Fruit fly (Drosophila melanogaster) whole organism, embryonic: ENCODE data around the gene Ldaf1.

Experiments used
- CG12155 ChIP-seq: fragments of 200-800 bp; sonication (Bioruptor generic); optimal IDR thresholded peaks from 3 replicates; lab custom pipeline; 2016; ENCODE audit warnings: missing biosample characterization, missing genetic modification characterization
- CG15073 ChIP-seq: fragments of 200-800 bp; sonication (Bioruptor generic); optimal IDR thresholded peaks from 2 replicates; lab custom pipeline; 2016; ENCODE audit warnings: missing biosample characterization, missing genetic modification characterization
- CG15601 ChIP-seq: fragments of 200-800 bp; sonication (Bioruptor generic); optimal IDR thresholded peaks from 3 replicates; lab custom pipeline; 2019; ENCODE audit warnings: missing biosample characterization, mild to moderate bottlenecking, missing genetic modification characterization, moderate library complexity
- CG18619 ChIP-seq: fragments of 200-800 bp; sonication (Bioruptor generic); optimal IDR thresholded peaks from 3 replicates; lab custom pipeline; 2017; ENCODE audit warnings: missing biosample characterization, mild to moderate bottlenecking, missing genetic modification characterization
- CG2116 ChIP-seq: fragments of 200-800 bp; sonication (Bioruptor generic); optimal IDR thresholded peaks from 3 replicates; lab custom pipeline; 2018; ENCODE audit warnings: missing biosample characterization, mild to moderate bottlenecking, missing genetic modification characterization
- CG30403 ChIP-seq: fragments of 200-800 bp; sonication (Bioruptor generic); optimal IDR thresholded peaks from 3 replicates; lab custom pipeline; 2016; ENCODE audit warnings: missing biosample characterization, missing genetic modification characterization
- CG31365 ChIP-seq: fragments of 200-800 bp; sonication (Bioruptor generic); optimal IDR thresholded peaks from 2 replicates; lab custom pipeline; 2018; ENCODE audit warnings: missing biosample characterization, mild to moderate bottlenecking, missing genetic modification characterization
- CG3726 ChIP-seq: fragments of 200-800 bp; sonication (Bioruptor generic); IDR thresholded peaks from 3 replicates; pipeline ENCODE4, ENCODE4 v1.3.6; 2022; ENCODE audit warnings: missing biosample characterization, missing genetic modification characterization
- CG4328 ChIP-seq: fragments of 200-800 bp; sonication (Bioruptor generic); optimal IDR thresholded peaks from 3 replicates; lab custom pipeline; 2017; ENCODE audit warnings: missing biosample characterization, missing genetic modification reagents, missing genetic modification characterization
- CG4360 ChIP-seq: fragments of 200-800 bp; sonication (Bioruptor generic); IDR thresholded peaks from 2 replicates; pipeline ENCODE4 v1.3.6; 2022; ENCODE audit warnings: missing biosample characterization, missing genetic modification characterization
- CG4617 ChIP-seq: fragments of 200-800 bp; sonication (Bioruptor generic); optimal IDR thresholded peaks from 3 replicates; lab custom pipeline; 2016; ENCODE audit warnings: missing biosample characterization, missing genetic modification characterization, borderline replicate concordance
- CG5953 ChIP-seq: fragments of 200-800 bp; sonication (Bioruptor generic); IDR thresholded peaks from 2 replicates; pipeline ENCODE4 v1.3.6; 2022; ENCODE audit warnings: missing biosample characterization, missing genetic modification characterization
- CG6813 ChIP-seq: fragments of 200-800 bp; sonication (Bioruptor generic); optimal IDR thresholded peaks from 2 replicates; lab custom pipeline; 2017; ENCODE audit warnings: missing biosample characterization, missing genetic modification characterization, mild to moderate bottlenecking, moderate library complexity, missing genetic modification reagents
- CG7839 ChIP-seq: fragments of 200-800 bp; sonication (Bioruptor generic); optimal IDR thresholded peaks from 3 replicates; lab custom pipeline; 2018; ENCODE audit warnings: missing biosample characterization, mild to moderate bottlenecking, missing genetic modification characterization, moderate library complexity
- CG8944 ChIP-seq: fragments of 200-800 bp; sonication (Bioruptor generic); optimal IDR thresholded peaks from 3 replicates; lab custom pipeline; 2016; ENCODE audit warnings: missing biosample characterization, missing genetic modification characterization
- CG9215 ChIP-seq: fragments of 200-800 bp; sonication (Bioruptor generic); IDR thresholded peaks from 2 replicates; pipeline ENCODE4 v1.3.6; 2022; ENCODE audit warnings: missing biosample characterization, missing genetic modification characterization
- CG9727 ChIP-seq: fragments of 200-800 bp; sonication (Bioruptor generic); optimal IDR thresholded peaks from 3 replicates; lab custom pipeline; 2017; ENCODE audit warnings: missing biosample characterization, mild to moderate bottlenecking, missing genetic modification characterization
- CTCF ChIP-seq: fragments of 200-800 bp; sonication (Bioruptor generic); optimal IDR thresholded peaks from 2 replicates; lab custom pipeline; 2017; ENCODE audit warnings: missing biosample characterization, mild to moderate bottlenecking, missing genetic modification characterization, moderate library complexity
- CrebB ChIP-seq: fragments of 200-800 bp; sonication (Bioruptor generic); optimal IDR thresholded peaks from 3 replicates; lab custom pipeline; 2018; ENCODE audit warnings: missing biosample characterization, mild to moderate bottlenecking, missing genetic modification characterization
- Dfd ChIP-seq, 2 experiments: fragments of >200 bp; optimal IDR thresholded peaks; 2 replicates each; lab custom pipeline; 2017; ENCODE audit warnings: missing biosample characterization in 2 of 2, missing genetic modification characterization in 2 of 2
- Dip2 ChIP-seq: fragments of 200-800 bp; sonication (Bioruptor generic); IDR thresholded peaks from 2 replicates; pipeline ENCODE4 v1.3.6; 2022; ENCODE audit warnings: missing biosample characterization, missing genetic modification characterization
- Elba2 ChIP-seq: fragments of 200-800 bp; sonication (Bioruptor generic); optimal IDR thresholded peaks from 3 replicates; lab custom pipeline; 2016; ENCODE audit warnings: missing biosample characterization, missing genetic modification characterization
- Lim3 ChIP-seq: fragments of 200-800 bp; sonication (Bioruptor generic); IDR thresholded peaks from 2 replicates; pipeline ENCODE4 v1.3.6; 2022; ENCODE audit warnings: missing biosample characterization, missing genetic modification characterization
- Med ChIP-seq: fragments of 200-800 bp; sonication (Bioruptor generic); peaks from one replicate; lab custom pipeline; 2016; ENCODE audit warnings: missing biosample characterization, missing genetic modification characterization, mild to moderate bottlenecking, inconsistent platforms, moderate library complexity
- Neu2 ChIP-seq: fragments of 200-800 bp; sonication (Bioruptor generic); optimal IDR thresholded peaks from 3 replicates; lab custom pipeline; 2016; ENCODE audit warnings: missing biosample characterization, missing genetic modification characterization, borderline replicate concordance
- Nf-YA ChIP-seq: fragments of 200-800 bp; sonication (Bioruptor generic); IDR thresholded peaks from 2 replicates; pipeline ENCODE4 v1.3.6; 2022; ENCODE audit warnings: missing biosample characterization, missing genetic modification characterization
- Ptx1 ChIP-seq: fragments of 200-800 bp; sonication (Bioruptor generic); IDR thresholded peaks from 2 replicates; pipeline ENCODE4 v1.3.6; 2022; ENCODE audit warnings: missing biosample characterization, missing genetic modification characterization
- Rfx ChIP-seq: fragments of 200-800 bp; sonication (Bioruptor generic); IDR thresholded peaks from 2 replicates; pipeline ENCODE4 v1.3.6; 2022; ENCODE audit warnings: missing biosample characterization, missing genetic modification characterization
- Xbp1 ChIP-seq: fragments of 200-800 bp; sonication (Bioruptor generic); optimal IDR thresholded peaks from 3 replicates; lab custom pipeline; 2016; ENCODE audit warnings: missing biosample characterization, mild to moderate bottlenecking, missing genetic modification characterization
- bowl ChIP-seq: fragments of 200-800 bp; sonication (Bioruptor generic); IDR thresholded peaks from 2 replicates; pipeline ENCODE4 v1.3.6; 2022; ENCODE audit warnings: missing biosample characterization, missing genetic modification characterization
- cas ChIP-seq: fragments of 200-800 bp; sonication (Bioruptor generic); IDR thresholded peaks from 2 replicates; pipeline ENCODE4 v1.3.6; 2022; ENCODE audit warnings: missing biosample characterization, missing genetic modification characterization
- cato ChIP-seq: fragments of 200-800 bp; sonication (Bioruptor generic); optimal IDR thresholded peaks from 2 replicates; lab custom pipeline; 2016; ENCODE audit warnings: missing biosample characterization, missing genetic modification characterization, borderline replicate concordance
- fd64A ChIP-seq: fragments of 200-800 bp; sonication (Bioruptor generic); optimal IDR thresholded peaks from 3 replicates; lab custom pipeline; 2018; ENCODE audit warnings: missing biosample characterization, mild to moderate bottlenecking, missing genetic modification characterization
- ftz-f1 ChIP-seq: fragments of 200-800 bp; sonication (Bioruptor generic); optimal IDR thresholded peaks from 2 replicates; lab custom pipeline; 2016; ENCODE audit warnings: missing biosample characterization, missing genetic modification characterization
- gro ChIP-seq: fragments of 200-800 bp; sonication (Bioruptor generic); optimal IDR thresholded peaks from 2 replicates; lab custom pipeline; 2016; ENCODE audit warnings: missing biosample characterization, missing genetic modification characterization
- hbn ChIP-seq: fragments of 200-800 bp; sonication (Bioruptor generic); IDR thresholded peaks from 2 replicates; pipeline ENCODE4 v1.3.6; 2022; ENCODE audit warnings: missing biosample characterization, missing genetic modification characterization; ENCODE audit not compliant: partially characterized antibody
- lab ChIP-seq: fragments of 200-800 bp; sonication (Bioruptor generic); optimal IDR thresholded peaks from 3 replicates; lab custom pipeline; 2017; ENCODE audit warnings: missing biosample characterization, missing genetic modification characterization, mild to moderate bottlenecking, moderate library complexity, missing genetic modification reagents
- lov ChIP-seq, 2 experiments: fragments of 200-800 bp in 1 of 2; fragments of >200 bp in 1 of 2; sonication (Bioruptor generic) in 1 of 2; IDR thresholded peaks in 1 of 2; optimal IDR thresholded peaks in 1 of 2; 2 replicates in 1 of 2; 3 replicates in 1 of 2; pipeline versions ENCODE4 v1.3.6 to Lab custom; 2017 to 2022; ENCODE audit warnings: missing biosample characterization in 1 of 2, missing genetic modification characterization in 1 of 2
- nerfin-2 ChIP-seq: fragments of 200-800 bp; sonication (Bioruptor generic); IDR thresholded peaks from 2 replicates; pipeline ENCODE4 v1.3.6; 2022; ENCODE audit warnings: missing biosample characterization, missing genetic modification characterization; ENCODE audit not compliant: partially characterized antibody
- nom ChIP-seq: fragments of 200-800 bp; sonication (Bioruptor generic); optimal IDR thresholded peaks from 2 replicates; lab custom pipeline; 2017; ENCODE audit warnings: missing biosample characterization, missing genetic modification characterization, mild to moderate bottlenecking, moderate library complexity, missing genetic modification reagents
- onecut ChIP-seq: fragments of 200-800 bp; sonication (Bioruptor generic); IDR thresholded peaks from 2 replicates; pipeline ENCODE4 v1.3.6; 2022; ENCODE audit warnings: missing biosample characterization, missing genetic modification characterization
- pfk ChIP-seq: fragments of 200-800 bp; sonication (Bioruptor generic); optimal IDR thresholded peaks from 2 replicates; lab custom pipeline; 2018; ENCODE audit warnings: missing biosample characterization, mild to moderate bottlenecking, missing genetic modification characterization, moderate library complexity
- psq ChIP-seq: fragments of 200-800 bp; sonication (Bioruptor generic); optimal IDR thresholded peaks from 2 replicates; lab custom pipeline; 2017; ENCODE audit warnings: missing biosample characterization, missing genetic modification characterization
- scrt ChIP-seq: fragments of 200-800 bp; sonication (Bioruptor generic); optimal IDR thresholded peaks from 2 replicates; lab custom pipeline; 2018; ENCODE audit warnings: missing biosample characterization, mild to moderate bottlenecking, missing genetic modification characterization, moderate library complexity
- sisA ChIP-seq: fragments of 200-800 bp; sonication (Bioruptor generic); IDR thresholded peaks from 2 replicates; pipeline ENCODE4 v1.3.6; 2022; ENCODE audit warnings: missing biosample characterization, missing genetic modification characterization
- toy ChIP-seq: fragments of 200-800 bp; sonication (Bioruptor generic); IDR thresholded peaks from 2 replicates; pipeline ENCODE4 v1.3.6; 2022; ENCODE audit warnings: missing biosample characterization, missing genetic modification characterization
- tup ChIP-seq: fragments of 200-800 bp; sonication (Bioruptor generic); optimal IDR thresholded peaks from 2 replicates; lab custom pipeline; 2016; ENCODE audit warnings: missing biosample characterization, mild to moderate bottlenecking, missing genetic modification characterization, moderate library complexity
- unpg ChIP-seq: fragments of 200-800 bp; sonication (Bioruptor generic); optimal IDR thresholded peaks from 3 replicates; lab custom pipeline; 2018; ENCODE audit warnings: missing biosample characterization, mild to moderate bottlenecking, missing genetic modification characterization, moderate library complexity
- zf30C ChIP-seq: fragments of 200-800 bp; sonication (Bioruptor generic); optimal IDR thresholded peaks from 3 replicates; lab custom pipeline; 2018; ENCODE audit warnings: missing biosample characterization, mild to moderate bottlenecking, missing genetic modification characterization

Gene Ldaf1

DNA sequence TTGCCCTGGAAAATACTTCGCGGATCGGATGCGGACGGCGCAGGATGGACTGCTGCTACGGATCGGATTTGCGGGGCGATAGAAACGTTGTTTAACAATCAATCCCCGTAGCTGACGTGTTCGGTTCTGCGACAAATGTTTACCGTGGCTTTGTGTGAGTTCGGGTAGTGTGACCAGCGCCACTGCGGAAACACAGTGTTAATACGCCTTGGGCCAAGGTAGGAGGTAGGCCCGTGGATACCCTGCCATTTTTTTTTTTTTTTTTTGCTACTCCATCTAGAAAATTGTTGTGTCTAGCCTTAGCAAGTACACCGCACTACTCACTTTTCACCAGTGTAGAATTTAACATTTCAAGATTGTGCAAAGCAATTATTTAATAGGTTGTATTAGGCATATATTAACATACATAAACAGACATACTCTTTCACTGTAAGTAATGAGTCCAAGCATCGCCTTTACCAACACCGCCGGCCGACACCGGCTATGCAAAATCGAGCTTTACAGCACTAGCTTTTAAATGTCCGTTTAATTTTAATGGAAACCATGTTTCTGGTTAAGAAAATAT, 40.0 kb downstream of the Ldaf1 start, which contains the start of gene deltaCOP (continued):
- TF ChIP-seq CG2116 (GFP tag; lab: Kevin White, UChicago) (peak; percentile 60), cato (peak; percentile 73), nerfin-2 (GFP tag; lab: Robert Waterston, UW) (no peak), unpg (GFP tag; lab: Kevin White, UChicago) (peak; percentile 79), Rfx (GFP tag; lab: Robert Waterston, UW) (peak; percentile 89), Dfd (GFP tag; optimal IDR thresholded peaks at IDR 0.05; lab: Kevin White, UChicago) (no peak), sisA (GFP tag; lab: Robert Waterston, UW) (peak; percentile 90), CG5953 (GFP tag; lab: Robert Waterston, UW) (peak; percentile 60; the same call in 1 of the 2 replicates), CrebB (peak; percentile 31), CG31365 (tag; lab: Kevin White, UChicago) (no peak), CG30403 (peak; percentile 93), CG15601 (tag; lab: Kevin White, UChicago) (peak; percentile 41), CG9727 (peak; percentile 80), CG3726 (GFP tag; lab: Robert Waterston, UW) (peak; percentile 68; the same call in 2 of the 3 replicates), CG4360 (GFP tag; lab: Robert Waterston, UW) (peak; percentile 26; the same call in 1 of the 2 replicates), hbn (no peak), tup (peak; percentile 61), bowl (GFP tag; lab: Robert Waterston, UW) (no peak; the same call in 1 of the 2 replicates), Ptx1 (peak; percentile 91), CG15073 (no peak), Xbp1 (peak; percentile 93), zf30C (GFP tag; lab: Kevin White, UChicago) (no peak), pfk (GFP tag; lab: Kevin White, UChicago) (no peak), CG4328 (peak; percentile 43), Elba2 (GFP tag; lab: Kevin White, UChicago) (peak; percentile 31), Lim3 (GFP tag; lab: Robert Waterston, UW) (no peak), cas (0 out of 2 replicates have a peak, but pooled peaks have one; percentile 26), lov (optimal IDR thresholded peaks at IDR 0.05; lab: Kevin White, UChicago) (no peak), lov (GFP tag; IDR thresholded peaks at IDR 0.05; lab: Robert Waterston, UW) (0 out of 3 replicates have a peak, but pooled peaks have one; percentile 46), CTCF (GFP tag; lab: Kevin White, UChicago) (peak; percentile 36), CG12155 (GFP tag; lab: Kevin White, UChicago) (peak; percentile 90), CG6813 (GFP tag; lab: Kevin White, UChicago) (peak; percentile 51), CG8944 (peak; percentile 92), Neu2 (peak; percentile 60), nom (GFP tag; lab: Kevin White, UChicago) (peak; percentile 61), lab (no peak), CG18619 (GFP tag; lab: Kevin White, UChicago) (peak; percentile 74), gro (peak; percentile 92), toy (peak; percentile 60; the same call in 1 of the 2 replicates), CG7839 (tag; lab: Kevin White, UChicago) (peak; percentile 82), Nf-YA (GFP tag; lab: Robert Waterston, UW) (no peak), CG9215 (GFP tag; lab: Robert Waterston, UW) (peak; percentile 88), scrt (GFP tag; lab: Kevin White, UChicago) (no peak), CG4617 (peak; percentile 78), onecut (GFP tag; lab: Robert Waterston, UW) (peak; percentile 56), psq (GFP tag; lab: Kevin White, UChicago) (peak; percentile 55), ftz-f1 (GFP tag; lab: Kevin White, UChicago) (peak; percentile 35), Med (peak; percentile 97), fd64A (no peak), Dip2 (peak; percentile 58)
